Fruit fly (Drosophila melanogaster) whole organism, embryonic: Measurements from ENCODE around the gene Ilp4.
A peak's percentile ranks its signal among the peaks of the same experiment; 100 is the strongest.

Experiments used
- Atf-2 ChIP-seq: fragments of 200-800 bp; sonication (Bioruptor generic); optimal IDR thresholded peaks from 2 replicates; lab custom pipeline; 2016; ENCODE audit warnings: missing biosample characterization, missing genetic modification characterization
- BtbVII ChIP-seq: fragments of 200-800 bp; sonication (Bioruptor generic); optimal IDR thresholded peaks from 3 replicates; lab custom pipeline; 2017; ENCODE audit warnings: missing biosample characterization, mild to moderate bottlenecking, missing genetic modification characterization
- CG10321 ChIP-seq: fragments of 200-800 bp; sonication (Bioruptor generic); IDR thresholded peaks from 2 replicates; pipeline ENCODE4 v1.3.6; 2022; ENCODE audit warnings: missing biosample characterization, missing genetic modification characterization
- CG10654 ChIP-seq: fragments of 200-800 bp; sonication (Bioruptor generic); optimal IDR thresholded peaks from 2 replicates; lab custom pipeline; 2016; ENCODE audit warnings: missing biosample characterization, missing genetic modification characterization
- CG10959 ChIP-seq: fragments of 200-800 bp; sonication (Bioruptor generic); IDR thresholded peaks from 2 replicates; pipeline ENCODE4 v1.3.6; 2022; ENCODE audit warnings: missing biosample characterization, missing genetic modification characterization
- CG16779 ChIP-seq: fragments of 200-800 bp; sonication (Bioruptor generic); IDR thresholded peaks from 2 replicates; pipeline ENCODE4 v1.3.6; 2022; ENCODE audit warnings: missing biosample characterization, missing genetic modification characterization
- CG17912 ChIP-seq: fragments of 200-800 bp; sonication (Bioruptor generic); optimal IDR thresholded peaks from 2 replicates; lab custom pipeline; 2018; ENCODE audit warnings: missing biosample characterization, mild to moderate bottlenecking, missing genetic modification characterization
- CG18476 ChIP-seq: fragments of 200-800 bp; sonication (Bioruptor generic); optimal IDR thresholded peaks from 2 replicates; lab custom pipeline; 2016; ENCODE audit warnings: missing biosample characterization, mild to moderate bottlenecking, missing genetic modification characterization
- CG18599 ChIP-seq: fragments of 200-800 bp; sonication (Bioruptor generic); optimal IDR thresholded peaks from 3 replicates; lab custom pipeline; 2017; ENCODE audit warnings: missing biosample characterization, missing genetic modification characterization, mild to moderate bottlenecking, moderate library complexity, missing genetic modification reagents
- CG31224 ChIP-seq: fragments of 200-800 bp; sonication (Bioruptor generic); IDR thresholded peaks from 2 replicates; pipeline ENCODE4 v1.3.6; 2022; ENCODE audit warnings: missing biosample characterization, missing genetic modification characterization
- CG3726 ChIP-seq: fragments of 200-800 bp; sonication (Bioruptor generic); IDR thresholded peaks from 3 replicates; pipeline ENCODE4, ENCODE4 v1.3.6; 2022; ENCODE audit warnings: missing biosample characterization, missing genetic modification characterization
- CG42726 ChIP-seq: fragments of 200-800 bp; sonication (Bioruptor generic); IDR thresholded peaks from 2 replicates; pipeline ENCODE4 v1.3.6; 2022; ENCODE audit warnings: missing biosample characterization, missing genetic modification characterization; ENCODE audit not compliant: partially characterized antibody
- CG4360 ChIP-seq: fragments of 200-800 bp; sonication (Bioruptor generic); IDR thresholded peaks from 2 replicates; pipeline ENCODE4 v1.3.6; 2022; ENCODE audit warnings: missing biosample characterization, missing genetic modification characterization
- CG4424 ChIP-seq: fragments of 200-800 bp; sonication (Bioruptor generic); optimal IDR thresholded peaks from 3 replicates; lab custom pipeline; 2016; ENCODE audit warnings: missing biosample characterization, missing genetic modification characterization
- CG6683 ChIP-seq: fragments of 200-800 bp; sonication (Bioruptor generic); optimal IDR thresholded peaks from 2 replicates; lab custom pipeline; 2017; ENCODE audit warnings: missing biosample characterization, mild to moderate bottlenecking, missing genetic modification characterization, missing genetic modification reagents
- CTCF ChIP-seq: fragments of 200-800 bp; sonication (Bioruptor generic); optimal IDR thresholded peaks from 2 replicates; lab custom pipeline; 2017; ENCODE audit warnings: missing biosample characterization, mild to moderate bottlenecking, missing genetic modification characterization, moderate library complexity
- Chrac-16 ChIP-seq: fragments of 200-800 bp; sonication (Bioruptor generic); optimal IDR thresholded peaks from 3 replicates; lab custom pipeline; 2016; ENCODE audit warnings: missing biosample characterization, missing genetic modification characterization
- Dip3 ChIP-seq: fragments of 200-800 bp; sonication (Bioruptor generic); optimal IDR thresholded peaks from 3 replicates; lab custom pipeline; 2016; ENCODE audit warnings: missing biosample characterization, missing genetic modification characterization
- Eip74EF ChIP-seq, 2 experiments: fragments of 200-800 bp in 1 of 2; fragments of >200 bp in 1 of 2; sonication (Bioruptor generic) in 1 of 2; optimal IDR thresholded peaks; 2 replicates each; lab custom pipeline; 2017 to 2019; ENCODE audit warnings: missing biosample characterization in 2 of 2, missing genetic modification characterization in 2 of 2, mild to moderate bottlenecking in 1 of 2, moderate library complexity in 1 of 2
- Lpt ChIP-seq: fragments of >200 bp; optimal IDR thresholded peaks from 2 replicates; lab custom pipeline; 2018; ENCODE audit warnings: missing biosample characterization, missing genetic modification characterization
- MBD-R2 ChIP-seq: fragments of 200-800 bp; sonication (Bioruptor generic); IDR thresholded peaks from 2 replicates; pipeline ENCODE4 v1.3.6; 2022; ENCODE audit warnings: missing biosample characterization, missing genetic modification characterization
- Meics ChIP-seq: fragments of 200-800 bp; sonication (Bioruptor generic); optimal IDR thresholded peaks from 2 replicates; lab custom pipeline; 2017; ENCODE audit warnings: missing biosample characterization, mild to moderate bottlenecking, missing genetic modification characterization
- Mrtf ChIP-seq: fragments of 200-800 bp; sonication (Bioruptor generic); IDR thresholded peaks from 3 replicates; pipeline ENCODE4 v1.3.6; 2022; ENCODE audit warnings: missing biosample characterization, missing genetic modification characterization
- Neu2 ChIP-seq: fragments of 200-800 bp; sonication (Bioruptor generic); optimal IDR thresholded peaks from 3 replicates; lab custom pipeline; 2016; ENCODE audit warnings: missing biosample characterization, missing genetic modification characterization, borderline replicate concordance
- PHDP ChIP-seq: fragments of 200-800 bp; sonication (Bioruptor generic); optimal IDR thresholded peaks from 3 replicates; lab custom pipeline; 2018; ENCODE audit warnings: missing biosample characterization, mild to moderate bottlenecking, missing genetic modification characterization, moderate library complexity
- Sin3A ChIP-seq: fragments of >200 bp; optimal IDR thresholded peaks from 2 replicates; lab custom pipeline; 2018
- Sox100B ChIP-seq: fragments of 200-800 bp; sonication (Bioruptor generic); optimal IDR thresholded peaks from 3 replicates; lab custom pipeline; 2018; ENCODE audit warnings: missing biosample characterization, mild to moderate bottlenecking, missing genetic modification characterization
- Spps ChIP-seq: fragments of 200-800 bp; sonication (Bioruptor generic); optimal IDR thresholded peaks from 2 replicates; lab custom pipeline; 2018; ENCODE audit warnings: missing biosample characterization, mild to moderate bottlenecking, missing genetic modification characterization
- Stat92E ChIP-seq, 3 experiments: fragments of >200 bp in 2 of 3; fragments of 200-800 bp in 1 of 3; sonication (Bioruptor generic) in 1 of 3; optimal IDR thresholded peaks; 2 replicates each; lab custom pipeline; 2017 to 2019; ENCODE audit warnings: missing biosample characterization in 3 of 3, missing genetic modification characterization in 3 of 3, mild to moderate bottlenecking in 1 of 3, moderate library complexity in 1 of 3
- Vsx1 ChIP-seq: fragments of 200-800 bp; sonication (Bioruptor generic); optimal IDR thresholded peaks from 2 replicates; lab custom pipeline; 2017; ENCODE audit warnings: missing biosample characterization, mild to moderate bottlenecking, missing genetic modification characterization, missing genetic modification reagents
- az2 ChIP-seq: fragments of 200-800 bp; sonication (Bioruptor generic); optimal IDR thresholded peaks from 3 replicates; lab custom pipeline; 2016; ENCODE audit warnings: missing biosample characterization, missing genetic modification characterization
- chinmo ChIP-seq: fragments of 200-800 bp; sonication (Bioruptor generic); IDR thresholded peaks from 4 replicates; pipeline ENCODE4 v1.3.6; 2022; ENCODE audit warnings: missing biosample characterization, missing genetic modification characterization; ENCODE audit not compliant: partially characterized antibody
- dm ChIP-seq: fragments of 200-800 bp; sonication (Bioruptor generic); optimal IDR thresholded peaks from 3 replicates; lab custom pipeline; 2016; ENCODE audit warnings: missing biosample characterization, missing genetic modification characterization
- dmrt99B ChIP-seq: fragments of 200-800 bp; sonication (Bioruptor generic); optimal IDR thresholded peaks from 2 replicates; lab custom pipeline; 2018; ENCODE audit warnings: missing biosample characterization, mild to moderate bottlenecking, missing genetic modification characterization, moderate library complexity
- eyg ChIP-seq: fragments of 200-800 bp; sonication (Bioruptor generic); optimal IDR thresholded peaks from 3 replicates; lab custom pipeline; 2016; ENCODE audit warnings: missing biosample characterization, missing genetic modification characterization
- grau ChIP-seq: fragments of 200-800 bp; optimal IDR thresholded peaks from 3 replicates; lab custom pipeline; 2019; ENCODE audit warnings: missing biosample characterization, mild to moderate bottlenecking, missing genetic modification characterization, moderate library complexity
- gro ChIP-seq: fragments of 200-800 bp; sonication (Bioruptor generic); optimal IDR thresholded peaks from 2 replicates; lab custom pipeline; 2016; ENCODE audit warnings: missing biosample characterization, missing genetic modification characterization
- h ChIP-seq: fragments of >200 bp; optimal IDR thresholded peaks from 2 replicates; lab custom pipeline; 2017
- hth ChIP-seq: fragments of >200 bp; optimal IDR thresholded peaks from 2 replicates; lab custom pipeline; 2017; ENCODE audit warnings: inconsistent platforms
- jumu ChIP-seq: fragments of 200-800 bp; sonication (Bioruptor generic); optimal IDR thresholded peaks from 3 replicates; lab custom pipeline; 2016; ENCODE audit warnings: missing biosample characterization, missing genetic modification characterization
- klu ChIP-seq: fragments of 200-800 bp; sonication (Bioruptor generic); IDR thresholded peaks from 2 replicates; pipeline ENCODE4 v1.3.6; 2022; ENCODE audit warnings: missing biosample characterization, missing genetic modification characterization
- onecut ChIP-seq: fragments of 200-800 bp; sonication (Bioruptor generic); IDR thresholded peaks from 2 replicates; pipeline ENCODE4 v1.3.6; 2022; ENCODE audit warnings: missing biosample characterization, missing genetic modification characterization
- pnt ChIP-seq: fragments of 200-800 bp; sonication (Bioruptor generic); optimal IDR thresholded peaks from 3 replicates; lab custom pipeline; 2016; ENCODE audit warnings: missing biosample characterization, missing genetic modification characterization
- pzg ChIP-seq: fragments of 200-800 bp; sonication (Bioruptor generic); optimal IDR thresholded peaks from 3 replicates; lab custom pipeline; 2018; ENCODE audit warnings: missing biosample characterization, mild to moderate bottlenecking, missing genetic modification characterization, moderate library complexity
- run ChIP-seq: fragments of 200-800 bp; sonication (Bioruptor generic); optimal IDR thresholded peaks from 3 replicates; lab custom pipeline; 2018; ENCODE audit warnings: missing biosample characterization, mild to moderate bottlenecking, missing genetic modification characterization
- so ChIP-seq: fragments of 200-800 bp; sonication (Bioruptor generic); IDR thresholded peaks from 3 replicates; pipeline ENCODE4 v1.3.6; 2022; ENCODE audit warnings: missing biosample characterization, missing genetic modification characterization
- sqz ChIP-seq: fragments of 200-800 bp; sonication (Bioruptor generic); optimal IDR thresholded peaks from 3 replicates; lab custom pipeline; 2018; ENCODE audit warnings: missing biosample characterization, mild to moderate bottlenecking, missing genetic modification characterization
- stwl ChIP-seq: fragments of 200-800 bp; sonication (Bioruptor generic); optimal IDR thresholded peaks from 3 replicates; lab custom pipeline; 2018; ENCODE audit warnings: missing biosample characterization, mild to moderate bottlenecking, missing genetic modification characterization, moderate library complexity
- sug ChIP-seq: fragments of 200-800 bp; optimal IDR thresholded peaks from 2 replicates; lab custom pipeline; 2019; ENCODE audit warnings: missing biosample characterization, mild to moderate bottlenecking, missing genetic modification characterization, moderate library complexity
- tio ChIP-seq: fragments of 200-800 bp; sonication (Bioruptor generic); optimal IDR thresholded peaks from 2 replicates; lab custom pipeline; 2017; ENCODE audit warnings: missing biosample characterization, missing genetic modification characterization, inconsistent platforms
- usp ChIP-seq: fragments of >200 bp; optimal IDR thresholded peaks from 2 replicates; lab custom pipeline; 2017; ENCODE audit warnings: missing biosample characterization, missing genetic modification characterization
- yki ChIP-seq: fragments of >200 bp; optimal IDR thresholded peaks from 3 replicates; lab custom pipeline; 2018
- zf30C ChIP-seq: fragments of 200-800 bp; sonication (Bioruptor generic); optimal IDR thresholded peaks from 3 replicates; lab custom pipeline; 2018; ENCODE audit warnings: missing biosample characterization, mild to moderate bottlenecking, missing genetic modification characterization

Gene Ilp4

dm6 chr3L:9847420-9847977 lies 43.4 kb upstream of the Ilp4 start (continued):
- TF ChIP-seq CG18476 (no peak), Lpt (GFP tag; lab: Kevin White, UChicago) (no peak), CG3726 (GFP tag; lab: Robert Waterston, UW) (no peak), so (GFP tag; lab: Robert Waterston, UW) (no peak), CG4424 (peak; percentile 30), CG18599 (GFP tag; lab: Kevin White, UChicago) (peak; percentile 47), Vsx1 (GFP tag; lab: Kevin White, UChicago) (no peak), yki (lab: Kevin White, UChicago) (no peak), chinmo (no peak), Sox100B (GFP tag; lab: Kevin White, UChicago) (peak; percentile 30), klu (no peak), az2 (GFP tag; lab: Kevin White, UChicago) (peak; percentile 17), CG17912 (GFP tag; lab: Kevin White, UChicago) (no peak), Atf-2 (GFP tag; lab: Kevin White, UChicago) (no peak), CG10959 (GFP tag; lab: Robert Waterston, UW) (no peak), CG10654 (GFP tag; lab: Kevin White, UChicago) (no peak), stwl (no peak), pzg (GFP tag; lab: Kevin White, UChicago) (no peak), Meics (GFP tag; lab: Kevin White, UChicago) (peak; percentile 69), CTCF (GFP tag; lab: Kevin White, UChicago) (no peak), tio (GFP tag; lab: Kevin White, UChicago) (no peak), zf30C (GFP tag; lab: Kevin White, UChicago) (no peak), BtbVII (peak; percentile 42), grau (tag; lab: Kevin White, UChicago) (peak; percentile 65), eyg (peak; percentile 17), Spps (tag; lab: Kevin White, UChicago) (no peak), Neu2 (GFP tag; lab: Kevin White, UChicago) (no peak), Dip3 (GFP tag; lab: Kevin White, UChicago) (peak; percentile 46), usp (no peak), CG42726 (GFP tag; lab: Robert Waterston, UW) (no peak), jumu (GFP tag; lab: Kevin White, UChicago) (no peak), Chrac-16 (GFP tag; lab: Kevin White, UChicago) (peak; percentile 37), PHDP (peak; percentile 60), CG10321 (GFP tag; lab: Robert Waterston, UW) (no peak), pnt (no peak), onecut (GFP tag; lab: Robert Waterston, UW) (peak; percentile 29; the same call in 1 of the 2 replicates), Eip74EF (GFP tag; optimal IDR thresholded peaks at IDR 0.05; lab: Kevin White, UChicago) (no peak), MBD-R2 (peak; percentile 25; the same call in 1 of the 2 replicates), CG16779 (0 out of 2 replicates have a peak, but pooled peaks have one; percentile 33), dmrt99B (peak; percentile 61), h (no peak), Sin3A (no peak), CG31224 (GFP tag; lab: Robert Waterston, UW) (peak; percentile 47; the same call in 1 of the 2 replicates), CG4360 (GFP tag; lab: Robert Waterston, UW) (no peak), hth (lab: Kevin White, UChicago) (no peak), gro (GFP tag; lab: Kevin White, UChicago) (peak; percentile 85), sug (tag; lab: Kevin White, UChicago) (no peak), sqz (GFP tag; lab: Kevin White, UChicago) (peak; percentile 47), dm (GFP tag; lab: Kevin White, UChicago) (no peak), CG6683 (GFP tag; lab: Kevin White, UChicago) (no peak), Mrtf (GFP tag; lab: Robert Waterston, UW) (peak; percentile 9; the same call in 1 of the 3 replicates), Stat92E (GFP tag; optimal IDR thresholded peaks at IDR 0.05; lab: Kevin White, UChicago) (no peak), run (tag; lab: Kevin White, UChicago) (no peak)
